Worm (Caenorhabditis elegans) whole organism, late embryonic: ENCODE measurements around the gene pptr-2.

Experiments used
- T23F11.4 ChIP-seq: fragments of 200-800 bp; sonication (Bioruptor generic); optimal IDR thresholded peaks from 2 replicates; lab custom pipeline; 2018; ENCODE audit warnings: mild to moderate bottlenecking, missing genetic modification characterization, missing compliant biosample characterization
- ahr-1 ChIP-seq: sonication (generic microtip); optimal IDR thresholded peaks from 2 replicates; lab custom pipeline; 2016; ENCODE audit warnings: missing genetic modification characterization, missing compliant biosample characterization
- ama-1 ChIP-seq: fragments of 150-350 bp; optimal IDR thresholded peaks from 2 replicates; lab custom pipeline; 2014
- dmd-4 ChIP-seq: sonication (generic microtip); optimal IDR thresholded peaks from 2 replicates; lab custom pipeline; 2016; ENCODE audit warnings: borderline replicate concordance, missing genetic modification characterization, missing compliant biosample characterization
- elt-2 ChIP-seq: sonication (generic microtip); optimal IDR thresholded peaks from 2 replicates; lab custom pipeline; 2016; ENCODE audit warnings: missing genetic modification reagents, missing genetic modification characterization, missing compliant biosample characterization
- mec-3 ChIP-seq: sonication (generic microtip); optimal IDR thresholded peaks from 2 replicates; lab custom pipeline; 2016; ENCODE audit warnings: borderline replicate concordance, missing genetic modification characterization, missing compliant biosample characterization
- nhr-11 ChIP-seq: fragments of 150-350 bp; optimal IDR thresholded peaks from 2 replicates; lab custom pipeline; 2014; ENCODE audit warnings: missing biosample characterization, missing genetic modification characterization
- nhr-232 ChIP-seq: sonication (generic microtip); optimal IDR thresholded peaks from 2 replicates; lab custom pipeline; 2016; ENCODE audit warnings: missing genetic modification characterization, missing compliant biosample characterization
- pqm-1 ChIP-seq: sonication (generic microtip); optimal IDR thresholded peaks from 2 replicates; lab custom pipeline; 2016; ENCODE audit warnings: missing genetic modification characterization, missing compliant biosample characterization
- unc-86 ChIP-seq: sonication (generic microtip); optimal IDR thresholded peaks from 2 replicates; lab custom pipeline; 2016; ENCODE audit warnings: missing genetic modification characterization, missing compliant biosample characterization

ce11 chrV:11071453-11071852 is 36.7 kb upstream of the pptr-2 start:
- TF ChIP-seq mec-3 (no peak), ama-1 (no peak), ahr-1 (tag; lab: Kevin White, UChicago) (no peak), nhr-232 (no peak), T23F11.4 (GFP tag; lab: Kevin White, UChicago) (no peak), nhr-11 (tag; lab: Kevin White, UChicago) (no peak), unc-86 (tag; lab: Kevin White, UChicago) (no peak), elt-2 (no peak), pqm-1 (tag; lab: Kevin White, UChicago) (no peak), dmd-4 (tag; lab: Kevin White, UChicago) (no peak)
